Fruit fly (Drosophila melanogaster) whole organism, embryonic: ENCODE data around the gene peng.

Experiments used
- Adf1 ChIP-seq: fragments of 200-800 bp; sonication (Bioruptor generic); IDR thresholded peaks from 2 replicates; pipeline ENCODE4 v1.3.6; 2022; ENCODE audit warnings: missing biosample characterization, missing genetic modification characterization
- CG10209 ChIP-seq: fragments of 200-800 bp; sonication (Bioruptor generic); optimal IDR thresholded peaks from 3 replicates; lab custom pipeline; 2017; ENCODE audit warnings: missing biosample characterization, mild to moderate bottlenecking, missing genetic modification characterization, missing genetic modification reagents
- CG11085 ChIP-seq: fragments of 200-800 bp; sonication (Bioruptor generic); IDR thresholded peaks from 2 replicates; pipeline ENCODE4 v1.3.6; 2022; ENCODE audit warnings: missing biosample characterization, missing genetic modification characterization
- CG14050 ChIP-seq: fragments of 200-800 bp; sonication (Bioruptor generic); IDR thresholded peaks from 3 replicates; pipeline ENCODE4 v1.3.6; 2022; ENCODE audit warnings: missing biosample characterization, missing genetic modification characterization
- CG14441 ChIP-seq: fragments of 200-800 bp; sonication (Bioruptor generic); IDR thresholded peaks from 2 replicates; pipeline ENCODE4 v1.3.6; 2022; ENCODE audit warnings: missing biosample characterization, missing genetic modification characterization
- CG14860 ChIP-seq: fragments of 200-800 bp; sonication (Bioruptor generic); IDR thresholded peaks from 3 replicates; pipeline ENCODE4 v1.3.6; 2022; ENCODE audit warnings: missing biosample characterization, missing genetic modification characterization; ENCODE audit not compliant: partially characterized antibody
- CG15269 ChIP-seq: fragments of 200-800 bp; sonication (Bioruptor generic); optimal IDR thresholded peaks from 2 replicates; lab custom pipeline; 2018; ENCODE audit warnings: missing biosample characterization, mild to moderate bottlenecking, missing genetic modification characterization, moderate library complexity
- CG17829 ChIP-seq: fragments of 200-800 bp; optimal IDR thresholded peaks from 2 replicates; lab custom pipeline; 2019; ENCODE audit warnings: missing biosample characterization, mild to moderate bottlenecking, missing genetic modification characterization, moderate library complexity
- CG1792 ChIP-seq: fragments of 200-800 bp; sonication (Bioruptor generic); optimal IDR thresholded peaks from 2 replicates; lab custom pipeline; 2016; ENCODE audit warnings: missing biosample characterization, missing genetic modification characterization
- CG30403 ChIP-seq: fragments of 200-800 bp; sonication (Bioruptor generic); optimal IDR thresholded peaks from 3 replicates; lab custom pipeline; 2016; ENCODE audit warnings: missing biosample characterization, missing genetic modification characterization
- CG3281 ChIP-seq: fragments of 200-800 bp; sonication (Bioruptor generic); optimal IDR thresholded peaks from 3 replicates; lab custom pipeline; 2017; ENCODE audit warnings: missing biosample characterization, mild to moderate bottlenecking, missing genetic modification characterization
- CG3847 ChIP-seq: fragments of 200-800 bp; sonication (Bioruptor generic); IDR thresholded peaks from 2 replicates; pipeline ENCODE4 v1.3.6; 2022; ENCODE audit warnings: missing biosample characterization, missing genetic modification characterization
- CG4707 ChIP-seq: fragments of 200-800 bp; sonication (Bioruptor generic); optimal IDR thresholded peaks from 2 replicates; lab custom pipeline; 2018; ENCODE audit warnings: missing biosample characterization, mild to moderate bottlenecking, missing genetic modification characterization, moderate library complexity
- CG6175 ChIP-seq: fragments of 200-800 bp; sonication (Bioruptor generic); IDR thresholded peaks from 3 replicates; pipeline ENCODE4 v1.3.6; 2022; ENCODE audit warnings: missing biosample characterization, missing genetic modification characterization
- CG6272 ChIP-seq: fragments of 200-800 bp; sonication (Bioruptor generic); IDR thresholded peaks from 2 replicates; pipeline ENCODE4 v1.3.6; 2022; ENCODE audit warnings: missing biosample characterization, missing genetic modification characterization
- CG6689 ChIP-seq: fragments of 200-800 bp; sonication (Bioruptor generic); IDR thresholded peaks from 2 replicates; pipeline ENCODE4 v1.3.6; 2022; ENCODE audit warnings: missing biosample characterization, missing genetic modification characterization
- Drgx ChIP-seq: fragments of 200-800 bp; sonication (Bioruptor generic); IDR thresholded peaks from 2 replicates; pipeline ENCODE4 v1.3.6; 2022; ENCODE audit warnings: missing biosample characterization, missing genetic modification characterization
- ERR ChIP-seq: fragments of 200-800 bp; sonication (Bioruptor generic); optimal IDR thresholded peaks from 2 replicates; lab custom pipeline; 2016; ENCODE audit warnings: missing biosample characterization, missing genetic modification characterization
- Elba2 ChIP-seq: fragments of 200-800 bp; sonication (Bioruptor generic); optimal IDR thresholded peaks from 3 replicates; lab custom pipeline; 2016; ENCODE audit warnings: missing biosample characterization, missing genetic modification characterization
- Fer3 ChIP-seq: fragments of 200-800 bp; sonication (Bioruptor generic); optimal IDR thresholded peaks from 2 replicates; lab custom pipeline; 2018; ENCODE audit warnings: missing biosample characterization, mild to moderate bottlenecking, missing genetic modification characterization, moderate library complexity
- HHEX ChIP-seq: fragments of 200-800 bp; sonication (Bioruptor generic); optimal IDR thresholded peaks from 3 replicates; lab custom pipeline; 2017; ENCODE audit warnings: missing biosample characterization, mild to moderate bottlenecking, missing genetic modification characterization, missing genetic modification reagents
- HmgZ ChIP-seq: fragments of 200-800 bp; sonication (Bioruptor generic); optimal IDR thresholded peaks from 2 replicates; lab custom pipeline; 2018; ENCODE audit warnings: missing biosample characterization, mild to moderate bottlenecking, missing genetic modification characterization
- Hr3 ChIP-seq: fragments of 200-800 bp; sonication (Bioruptor generic); optimal IDR thresholded peaks from 3 replicates; lab custom pipeline; 2016; ENCODE audit warnings: missing biosample characterization, missing genetic modification characterization
- Kr ChIP-seq: fragments of 200-800 bp; sonication (Bioruptor generic); optimal IDR thresholded peaks from 2 replicates; lab custom pipeline; 2017; ENCODE audit warnings: missing biosample characterization, mild to moderate bottlenecking, missing genetic modification characterization
- Med ChIP-seq: fragments of 200-800 bp; sonication (Bioruptor generic); peaks from one replicate; lab custom pipeline; 2016; ENCODE audit warnings: missing biosample characterization, missing genetic modification characterization, mild to moderate bottlenecking, inconsistent platforms, moderate library complexity
- NK7.1 ChIP-seq: fragments of 200-800 bp; sonication (Bioruptor generic); optimal IDR thresholded peaks from 3 replicates; lab custom pipeline; 2016; ENCODE audit warnings: missing biosample characterization, missing genetic modification characterization
- Oli ChIP-seq: fragments of 200-800 bp; sonication (Bioruptor generic); optimal IDR thresholded peaks from 2 replicates; lab custom pipeline; 2018; ENCODE audit warnings: missing biosample characterization, mild to moderate bottlenecking, missing genetic modification characterization, moderate library complexity
- PHDP ChIP-seq: fragments of 200-800 bp; sonication (Bioruptor generic); optimal IDR thresholded peaks from 3 replicates; lab custom pipeline; 2018; ENCODE audit warnings: missing biosample characterization, mild to moderate bottlenecking, missing genetic modification characterization, moderate library complexity
- ase ChIP-seq: fragments of 200-800 bp; sonication (Bioruptor generic); IDR thresholded peaks from 3 replicates; pipeline ENCODE4 v1.3.6; 2022; ENCODE audit warnings: missing biosample characterization, missing genetic modification characterization
- bab2 ChIP-seq: fragments of 200-800 bp; sonication (Bioruptor generic); optimal IDR thresholded peaks from 2 replicates; lab custom pipeline; 2016; ENCODE audit warnings: missing biosample characterization, missing genetic modification characterization
- chinmo ChIP-seq: fragments of 200-800 bp; sonication (Bioruptor generic); IDR thresholded peaks from 4 replicates; pipeline ENCODE4 v1.3.6; 2022; ENCODE audit warnings: missing biosample characterization, missing genetic modification characterization; ENCODE audit not compliant: partially characterized antibody
- crol ChIP-seq: fragments of 200-800 bp; sonication (Bioruptor generic); IDR thresholded peaks from 2 replicates; pipeline ENCODE4 v1.3.6; 2022; ENCODE audit warnings: missing biosample characterization, missing genetic modification characterization
- fd3F ChIP-seq: fragments of 200-800 bp; sonication (Bioruptor generic); optimal IDR thresholded peaks from 2 replicates; lab custom pipeline; 2018; ENCODE audit warnings: missing biosample characterization, mild to moderate bottlenecking, missing genetic modification characterization, moderate library complexity
- fu2 ChIP-seq: fragments of 200-800 bp; sonication (Bioruptor generic); optimal IDR thresholded peaks from 2 replicates; lab custom pipeline; 2016; ENCODE audit warnings: missing biosample characterization, missing genetic modification characterization
- gcm ChIP-seq: fragments of 200-800 bp; sonication (Bioruptor generic); optimal IDR thresholded peaks from 2 replicates; lab custom pipeline; 2019; ENCODE audit warnings: missing biosample characterization, mild to moderate bottlenecking, missing genetic modification characterization, moderate library complexity
- gcm2 ChIP-seq: fragments of 200-800 bp; sonication (Bioruptor generic); optimal IDR thresholded peaks from 2 replicates; lab custom pipeline; 2016; ENCODE audit warnings: missing biosample characterization, missing genetic modification characterization
- gt ChIP-seq: fragments of 200-800 bp; sonication (Bioruptor generic); IDR thresholded peaks from 2 replicates; pipeline ENCODE4 v1.3.6; 2022; ENCODE audit warnings: missing biosample characterization, missing genetic modification characterization
- hbn ChIP-seq: fragments of 200-800 bp; sonication (Bioruptor generic); IDR thresholded peaks from 2 replicates; pipeline ENCODE4 v1.3.6; 2022; ENCODE audit warnings: missing biosample characterization, missing genetic modification characterization; ENCODE audit not compliant: partially characterized antibody
- kni ChIP-seq: fragments of 200-800 bp; sonication (Bioruptor generic); optimal IDR thresholded peaks from 3 replicates; lab custom pipeline; 2017; ENCODE audit warnings: mild to moderate bottlenecking, missing biosample characterization, missing genetic modification reagents, missing genetic modification characterization
- mirr ChIP-seq: fragments of 200-800 bp; sonication (Bioruptor generic); optimal IDR thresholded peaks from 3 replicates; lab custom pipeline; 2018; ENCODE audit warnings: missing biosample characterization, mild to moderate bottlenecking, missing genetic modification characterization
- oc ChIP-seq: fragments of 200-800 bp; sonication (Bioruptor generic); optimal IDR thresholded peaks from 2 replicates; lab custom pipeline; 2018; ENCODE audit warnings: missing biosample characterization, mild to moderate bottlenecking, missing genetic modification characterization, moderate library complexity
- org-1 ChIP-seq: fragments of 200-800 bp; sonication (Bioruptor generic); optimal IDR thresholded peaks from 2 replicates; lab custom pipeline; 2017; ENCODE audit warnings: missing biosample characterization, missing genetic modification characterization
- phol ChIP-seq: fragments of 200-800 bp; sonication (Bioruptor generic); optimal IDR thresholded peaks from 3 replicates; lab custom pipeline; 2018; ENCODE audit warnings: missing biosample characterization, mild to moderate bottlenecking, missing genetic modification characterization, moderate library complexity
- sens-2 ChIP-seq: fragments of 200-800 bp; sonication (Bioruptor generic); IDR thresholded peaks from 2 replicates; pipeline ENCODE4 v1.3.6; 2022; ENCODE audit warnings: missing biosample characterization, missing genetic modification characterization
- slp2 ChIP-seq: fragments of 200-800 bp; sonication (Bioruptor generic); optimal IDR thresholded peaks from 2 replicates; lab custom pipeline; 2016; ENCODE audit warnings: missing biosample characterization, missing genetic modification characterization
- tll ChIP-seq, 2 experiments: fragments of 200-800 bp in 1 of 2; fragments of >200 bp in 1 of 2; sonication (Bioruptor generic) in 1 of 2; optimal IDR thresholded peaks; 2 replicates each; lab custom pipeline; 2017 to 2019; ENCODE audit warnings: missing biosample characterization in 2 of 2, missing genetic modification characterization in 2 of 2, mild to moderate bottlenecking in 1 of 2, moderate library complexity in 1 of 2
- toy ChIP-seq: fragments of 200-800 bp; sonication (Bioruptor generic); IDR thresholded peaks from 2 replicates; pipeline ENCODE4 v1.3.6; 2022; ENCODE audit warnings: missing biosample characterization, missing genetic modification characterization
- trh ChIP-seq: fragments of 200-800 bp; sonication (Bioruptor generic); optimal IDR thresholded peaks from 2 replicates; lab custom pipeline; 2016; ENCODE audit warnings: missing biosample characterization, missing genetic modification characterization
- zf30C ChIP-seq: fragments of 200-800 bp; sonication (Bioruptor generic); optimal IDR thresholded peaks from 3 replicates; lab custom pipeline; 2018; ENCODE audit warnings: missing biosample characterization, mild to moderate bottlenecking, missing genetic modification characterization
- zfh1 ChIP-seq: fragments of 200-800 bp; sonication (Bioruptor generic); IDR thresholded peaks from 3 replicates; pipeline ENCODE4 v1.3.6; 2022; ENCODE audit warnings: missing biosample characterization, missing genetic modification characterization

peng gene

DNA sequence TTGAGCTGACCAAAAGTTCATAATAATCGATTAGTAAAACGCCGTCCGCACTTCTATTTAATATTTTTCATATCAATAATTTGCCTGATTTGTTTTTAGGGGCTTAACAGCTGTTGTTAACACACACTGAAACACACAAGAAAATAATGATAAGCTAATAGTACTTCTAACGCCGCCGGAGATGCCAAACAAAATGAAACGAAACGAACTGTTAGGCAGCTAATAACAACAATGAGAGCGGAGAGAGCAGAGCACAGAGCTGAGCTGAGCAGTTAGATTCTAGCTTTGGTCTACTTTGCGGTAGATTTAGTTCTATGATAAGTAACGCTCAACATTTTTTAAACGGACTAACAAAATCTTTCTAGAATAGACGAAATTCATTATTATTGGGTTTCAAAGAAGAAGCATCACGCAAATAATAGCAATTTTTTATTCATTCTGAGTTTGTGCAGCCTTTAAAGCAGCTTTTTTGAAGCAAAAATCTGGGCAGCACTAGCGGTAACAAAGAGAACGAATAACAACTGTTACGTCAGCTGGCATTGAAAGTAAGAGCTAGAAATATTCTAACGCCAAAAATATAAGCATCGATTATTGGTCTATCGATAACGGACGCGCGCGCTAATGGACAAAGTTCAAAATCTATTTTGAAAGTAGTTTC lies 43.0 kb downstream of the peng start, which contains the start of gene Abca3 (continued):
- TF ChIP-seq CG14441 (GFP tag; lab: Robert Waterston, UW) (no peak), kni (peak; percentile 91), tll (GFP tag; optimal IDR thresholded peaks at IDR 0.05; lab: Kevin White, UChicago) (peak in 1 of 2 experiments; percentile 48), gcm2 (no peak), NK7.1 (no peak), hbn (GFP tag; lab: Robert Waterston, UW) (no peak), chinmo (GFP tag; lab: Robert Waterston, UW) (no peak), slp2 (GFP tag; lab: Kevin White, UChicago) (no peak), HHEX (peak; percentile 47), Adf1 (GFP tag; lab: Robert Waterston, UW) (peak; percentile 22; the same call in 1 of the 2 replicates), bab2 (peak; percentile 2), Hr3 (GFP tag; lab: Kevin White, UChicago) (peak; percentile 35), Kr (GFP tag; lab: Kevin White, UChicago) (no peak), Drgx (GFP tag; lab: Robert Waterston, UW) (no peak; the same call in 1 of the 2 replicates), zf30C (GFP tag; lab: Kevin White, UChicago) (no peak), CG14860 (GFP tag; lab: Robert Waterston, UW) (no peak), CG15269 (tag; lab: Kevin White, UChicago) (peak; percentile 69), CG6689 (no peak; the same call in 1 of the 2 replicates), fd3F (peak; percentile 49), fu2 (GFP tag; lab: Kevin White, UChicago) (peak; percentile 41), ase (GFP tag; lab: Robert Waterston, UW) (no peak), gt (GFP tag; lab: Robert Waterston, UW) (no peak), sens-2 (GFP tag; lab: Robert Waterston, UW) (no peak; the same call in 1 of the 2 replicates), CG3281 (GFP tag; lab: Kevin White, UChicago) (peak; percentile 78), gcm (GFP tag; lab: Kevin White, UChicago) (peak; percentile 38), toy (GFP tag; lab: Robert Waterston, UW) (no peak), trh (GFP tag; lab: Kevin White, UChicago) (no peak), CG10209 (peak; percentile 52), mirr (GFP tag; lab: Kevin White, UChicago) (peak; percentile 76), Med (GFP tag; lab: Kevin White, UChicago) (peak; percentile 88), CG11085 (GFP tag; lab: Robert Waterston, UW) (no peak), CG6272 (no peak; the same call in 1 of the 2 replicates), PHDP (tag; lab: Kevin White, UChicago) (peak; percentile 69), zfh1 (GFP tag; lab: Robert Waterston, UW) (peak; percentile 45; the same call in 2 of the 3 replicates), CG3847 (no peak; the same call in none of the 2 replicates), Fer3 (tag; lab: Kevin White, UChicago) (peak; percentile 77), CG6175 (GFP tag; lab: Robert Waterston, UW) (no peak), oc (tag; lab: Kevin White, UChicago) (peak; percentile 16), CG14050 (GFP tag; lab: Robert Waterston, UW) (peak; percentile 49; the same call in 1 of the 3 replicates), crol (GFP tag; lab: Robert Waterston, UW) (no peak), Elba2 (GFP tag; lab: Kevin White, UChicago) (no peak), org-1 (GFP tag; lab: Kevin White, UChicago) (peak; percentile 12), Oli (tag; lab: Kevin White, UChicago) (peak; percentile 28), phol (tag; lab: Kevin White, UChicago) (peak; percentile 64), HmgZ (tag; lab: Kevin White, UChicago) (peak; percentile 55), CG30403 (peak; percentile 66), CG17829 (tag; lab: Kevin White, UChicago) (peak; percentile 54), CG1792 (no peak), ERR (peak; percentile 27), CG4707 (GFP tag; lab: Kevin White, UChicago) (no peak)
